Worm (Caenorhabditis elegans): Measurements from ENCODE around the gene nop-1.

DNA sequence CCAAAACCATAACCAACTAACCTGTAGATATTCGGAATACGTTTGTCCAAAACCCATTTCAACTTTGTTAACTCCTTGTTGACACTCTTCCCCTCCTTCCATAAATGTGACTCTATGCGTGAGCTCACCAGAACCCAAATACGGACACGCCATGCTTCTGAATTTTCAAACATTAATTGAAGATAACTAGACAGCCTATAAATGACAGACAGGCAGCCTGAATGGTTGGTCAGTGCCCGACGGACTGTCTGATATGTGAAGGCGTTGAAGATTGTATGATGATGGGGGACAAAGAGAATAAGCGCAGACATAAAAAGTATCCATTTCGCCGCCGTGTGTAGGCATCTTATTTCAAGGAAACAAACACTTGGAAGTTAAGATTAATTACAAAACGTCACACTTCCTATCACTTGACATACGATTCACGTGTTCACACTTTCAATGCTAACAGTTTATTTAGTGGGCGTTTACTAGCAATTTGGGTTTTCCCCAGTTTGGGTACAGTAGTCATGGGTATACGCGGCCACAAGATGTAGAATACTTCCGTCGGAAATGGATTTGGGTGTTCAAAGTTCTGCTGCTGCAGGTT is 38.6 kb upstream of the nop-1 start, which contains the start of the genes tdo-2 and C28H8.2:
- TF ChIP-seq snpc-4 (tag; optimal IDR thresholded peaks at IDR 0.05) = no peak
- TF ChIP-seq gmeb-1 (tag; optimal IDR thresholded peaks at IDR 0.05) = peak; percentile 55
- TF ChIP-seq skn-1 (tag; optimal IDR thresholded peaks at IDR 0.05) = no peak
- peak in 1 of 2 experiments; percentile 55 for TF ChIP-seq lsy-2 (tag; optimal IDR thresholded peaks at IDR 0.05)
- TF ChIP-seq lin-39 (tag; optimal IDR thresholded peaks at IDR 0.05) = no peak
- TF ChIP-seq ztf-11 (tag; optimal IDR thresholded peaks at IDR 0.05) = no peak
- no peak for TF ChIP-seq R02D3.7 (tag; optimal IDR thresholded peaks at IDR 0.05)

Measured in whole organism, L2 larva.